Fruit fly (Drosophila melanogaster): ENCODE data around the gene stops.

dm6 chr3R:31127357-31127775, 41.5 kb downstream of the stops start:
- TF ChIP-seq CG4496 (GFP tag; IDR thresholded peaks at IDR 0.05) (no peak), Pif1A (GFP tag; optimal IDR thresholded peaks at IDR 0.05) (no peak), CG10348 (GFP tag; IDR thresholded peaks at IDR 0.05) (no peak), CG32121 (GFP tag; IDR thresholded peaks at IDR 0.05) (no peak), CG9948 (tag; optimal IDR thresholded peaks at IDR 0.05) (no peak), gl (tag; optimal IDR thresholded peaks at IDR 0.05) (no peak), EcR (GFP tag; optimal IDR thresholded peaks at IDR 0.05) (no peak), CG34367 (tag; optimal IDR thresholded peaks at IDR 0.05) (no peak), CG8301 (tag; optimal IDR thresholded peaks at IDR 0.05) (no peak), CG13204 (GFP tag; optimal IDR thresholded peaks at IDR 0.05) (no peak), CG15710 (tag; optimal IDR thresholded peaks at IDR 0.05) (no peak), Pif1B (GFP tag; optimal IDR thresholded peaks at IDR 0.05) (no peak)

Data from whole organism, pupa.